Worm (Caenorhabditis elegans) whole organism, L1 larva: ENCODE measurements around the gene M01E10.3.

ENCODE experiments used
- C34B4.2 ChIP-seq: sonication (generic microtip); optimal IDR thresholded peaks from 2 replicates; lab custom pipeline; 2017; ENCODE audit warnings: mild to moderate bottlenecking, missing genetic modification characterization, missing compliant biosample characterization
- aha-1 ChIP-seq: fragments of 150-350 bp; optimal IDR thresholded peaks from 2 replicates; lab custom pipeline; 2014; ENCODE audit warnings: missing biosample characterization, missing genetic modification characterization
- ama-1 ChIP-seq: fragments of 150-350 bp; optimal IDR thresholded peaks from 2 replicates; lab custom pipeline; 2014
- blmp-1 ChIP-seq: fragments of 150-350 bp; optimal IDR thresholded peaks from 2 replicates; lab custom pipeline; 2014; ENCODE audit warnings: missing biosample characterization, missing genetic modification characterization
- ceh-82 ChIP-seq, 3 experiments: fragments of 150-350 bp in 1 of 3; sonication (generic microtip) in 2 of 3; optimal IDR thresholded peaks; 2 replicates each; lab custom pipeline; 2014 to 2017; ENCODE audit warnings: missing biosample characterization in 3 of 3, missing genetic modification characterization in 3 of 3
- ceh-88 ChIP-seq: fragments of 200-800 bp; sonication (Bioruptor generic); IDR thresholded peaks from 2 replicates; pipeline ENCODE4 v1.3.6; 2022; ENCODE audit warnings: missing genetic modification characterization, missing compliant biosample characterization
- ceh-90 ChIP-seq: sonication (generic microtip); optimal IDR thresholded peaks from 2 replicates; lab custom pipeline; 2016; ENCODE audit warnings: missing genetic modification characterization, missing compliant biosample characterization
- dpl-1 ChIP-seq, 3 experiments: fragments of 150-350 bp in 2 of 3; sonication (generic microtip) in 1 of 3; optimal IDR thresholded peaks; 2 replicates each; lab custom pipeline; 2014 to 2017; ENCODE audit warnings: missing biosample characterization in 3 of 3, missing genetic modification characterization in 3 of 3, missing genetic modification reagents in 3 of 3
- efl-1 ChIP-seq, 4 experiments: fragments of 150-350 bp; optimal IDR thresholded peaks in 3 of 4; peaks in 1 of 4; 1 replicate in 1 of 4; 2 replicates in 3 of 4; lab custom pipeline; 2014; ENCODE audit warnings: missing biosample characterization in 2 of 4, missing genetic modification characterization in 2 of 4, missing genetic modification reagents in 2 of 4
- egl-13 ChIP-seq: sonication (generic microtip); optimal IDR thresholded peaks from 2 replicates; lab custom pipeline; 2016; ENCODE audit warnings: missing genotype, missing genetic modification reagents, missing genetic modification characterization, missing compliant biosample characterization
- egl-27 ChIP-seq, 2 experiments: fragments of 150-350 bp in 1 of 2; sonication (generic microtip); optimal IDR thresholded peaks; 3 replicates each; lab custom pipeline; 2017 to 2018; ENCODE audit warnings: missing biosample characterization in 2 of 2, missing genetic modification characterization in 2 of 2, missing genetic modification reagents in 2 of 2
- elt-2 ChIP-seq: sonication (generic microtip); optimal IDR thresholded peaks from 2 replicates; lab custom pipeline; 2016; ENCODE audit warnings: missing genetic modification characterization, mild to moderate bottlenecking, inconsistent platforms, missing compliant biosample characterization, missing genetic modification reagents
- fkh-4 ChIP-seq: sonication (generic microtip); optimal IDR thresholded peaks from 2 replicates; lab custom pipeline; 2016; ENCODE audit warnings: missing compliant biosample characterization, missing genetic modification characterization, borderline replicate concordance
- fos-1 ChIP-seq: fragments of 150-350 bp; optimal IDR thresholded peaks from 2 replicates; lab custom pipeline; 2014; ENCODE audit warnings: missing biosample characterization, missing genetic modification characterization
- hlh-4 ChIP-seq: sonication (generic microtip); optimal IDR thresholded peaks from 2 replicates; lab custom pipeline; 2016; ENCODE audit warnings: mild to moderate bottlenecking, missing genetic modification characterization, missing compliant biosample characterization
- irx-1 ChIP-seq: sonication (generic microtip); optimal IDR thresholded peaks from 2 replicates; lab custom pipeline; 2016; ENCODE audit warnings: missing genetic modification characterization, missing compliant biosample characterization
- lin-35 ChIP-seq, 2 experiments: fragments of 150-350 bp; optimal IDR thresholded peaks; 2 replicates each; lab custom pipeline; 2014; ENCODE audit warnings: missing biosample characterization in 2 of 2, missing genetic modification characterization in 2 of 2, missing genetic modification reagents in 2 of 2
- lin-39 ChIP-seq: fragments of 150-350 bp; optimal IDR thresholded peaks from 2 replicates; lab custom pipeline; 2014; ENCODE audit warnings: missing biosample characterization, missing genetic modification reagents, missing genetic modification characterization
- mep-1 ChIP-seq: fragments of 150-350 bp; optimal IDR thresholded peaks from 2 replicates; lab custom pipeline; 2014; ENCODE audit warnings: missing biosample characterization, missing genetic modification characterization
- nhr-47 ChIP-seq: sonication (generic microtip); optimal IDR thresholded peaks from 2 replicates; lab custom pipeline; 2016; ENCODE audit warnings: mild to moderate bottlenecking, missing genetic modification characterization, moderate library complexity, missing compliant biosample characterization
- nhr-76 ChIP-seq: sonication (generic microtip); optimal IDR thresholded peaks from 2 replicates; lab custom pipeline; 2017; ENCODE audit warnings: missing biosample characterization, missing genetic modification characterization
- nhr-77 ChIP-seq: fragments of 150-350 bp; optimal IDR thresholded peaks from 2 replicates; lab custom pipeline; 2014; ENCODE audit warnings: missing biosample characterization, missing genetic modification characterization
- nhr-84 ChIP-seq: sonication (generic microtip); optimal IDR thresholded peaks from 2 replicates; lab custom pipeline; 2017; ENCODE audit warnings: missing biosample characterization, missing genetic modification characterization
- nhr-85 ChIP-seq: sonication (generic microtip); peaks from one replicate; lab custom pipeline; 2016; ENCODE audit warnings: missing genetic modification characterization, inconsistent platforms, missing compliant biosample characterization
- nhr-90 ChIP-seq: sonication (generic microtip); optimal IDR thresholded peaks from 2 replicates; lab custom pipeline; 2016; ENCODE audit warnings: mild to moderate bottlenecking, missing genetic modification characterization, missing compliant biosample characterization; ENCODE audit not compliant: poor library complexity
- pqm-1 ChIP-seq: sonication (generic microtip); optimal IDR thresholded peaks from 3 replicates; lab custom pipeline; 2017; ENCODE audit warnings: missing biosample characterization, missing genetic modification characterization
- rnt-1 ChIP-seq: sonication (generic microtip); optimal IDR thresholded peaks from 2 replicates; lab custom pipeline; 2016; ENCODE audit warnings: mild to moderate bottlenecking, missing genetic modification characterization, moderate library complexity, missing compliant biosample characterization
- skn-1 ChIP-seq: fragments of 150-350 bp; optimal IDR thresholded peaks from 2 replicates; lab custom pipeline; 2014; ENCODE audit warnings: missing biosample characterization, missing genetic modification characterization
- snu-23 ChIP-seq: sonication (generic microtip); optimal IDR thresholded peaks from 2 replicates; lab custom pipeline; 2016; ENCODE audit warnings: missing genetic modification characterization, missing compliant biosample characterization
- sup-37 ChIP-seq: fragments of 200-800 bp; sonication (Bioruptor generic); optimal IDR thresholded peaks from 2 replicates; lab custom pipeline; 2018; ENCODE audit warnings: mild to moderate bottlenecking, missing genetic modification characterization, missing compliant biosample characterization
- swsn-7 ChIP-seq: sonication (generic microtip); optimal IDR thresholded peaks from 2 replicates; lab custom pipeline; 2016; ENCODE audit warnings: missing genetic modification characterization, missing compliant biosample characterization
- tlp-1 ChIP-seq: fragments of 150-350 bp; optimal IDR thresholded peaks from 2 replicates; lab custom pipeline; 2014; ENCODE audit warnings: missing biosample characterization, missing genetic modification characterization
- unc-86 ChIP-seq: sonication (generic microtip); optimal IDR thresholded peaks from 2 replicates; lab custom pipeline; 2016; ENCODE audit warnings: missing genetic modification characterization, missing compliant biosample characterization
- vab-15 ChIP-seq: sonication (generic microtip); optimal IDR thresholded peaks from 2 replicates; lab custom pipeline; 2017; ENCODE audit warnings: missing genotype, mild to moderate bottlenecking, missing genetic modification characterization, missing compliant biosample characterization
- ztf-11 ChIP-seq, 2 experiments: sonication (generic microtip); optimal IDR thresholded peaks; 2 replicates each; lab custom pipeline; 2016 to 2017; ENCODE audit warnings: missing genetic modification characterization in 2 of 2, missing biosample characterization in 1 of 2, missing compliant biosample characterization in 1 of 2
- ztf-4 ChIP-seq: fragments of 150-350 bp; optimal IDR thresholded peaks from 2 replicates; lab custom pipeline; 2014; ENCODE audit warnings: missing biosample characterization, missing genetic modification characterization

Gene M01E10.3

DNA sequence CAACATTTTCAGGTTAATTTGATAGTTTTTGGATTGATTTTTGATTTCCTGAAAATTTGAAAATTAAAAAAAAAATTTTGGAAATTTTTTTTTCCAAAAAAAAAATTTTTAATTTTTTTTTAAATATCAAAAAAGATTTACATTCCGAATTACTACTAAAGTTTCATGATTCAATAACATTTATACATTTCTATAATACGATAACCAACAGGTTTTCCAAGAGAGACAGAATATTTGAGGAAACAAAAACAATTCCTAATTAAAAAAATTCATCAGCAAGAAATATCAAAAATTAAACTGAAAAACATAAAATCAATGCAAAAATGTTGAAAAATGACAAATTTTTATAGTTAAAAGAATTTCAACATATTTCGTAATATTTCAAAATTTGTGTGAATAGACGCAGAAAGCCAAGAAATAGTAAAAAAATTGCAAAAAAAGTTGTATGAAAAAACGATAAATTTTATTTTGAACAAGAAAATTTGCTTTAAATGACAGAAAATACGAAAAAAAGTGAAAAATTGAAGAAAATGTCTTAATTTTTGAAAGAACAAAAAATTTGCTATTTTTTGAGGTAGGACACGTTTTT lies 22.7 kb upstream of the M01E10.3 start, which contains the start of gene Y39A3A.4:
TSS of gene Y39A3A.4 (minus strand) at position 51 of the 589 bp plus-strand sequence.
- TF ChIP-seq nhr-84 (tag; lab: Kevin White, UChicago) = no peak
- peak; percentile 44 for TF ChIP-seq skn-1 (tag; lab: Kevin White, UChicago)
- TF ChIP-seq blmp-1 (tag; lab: Kevin White, UChicago) = no peak

DNA sequence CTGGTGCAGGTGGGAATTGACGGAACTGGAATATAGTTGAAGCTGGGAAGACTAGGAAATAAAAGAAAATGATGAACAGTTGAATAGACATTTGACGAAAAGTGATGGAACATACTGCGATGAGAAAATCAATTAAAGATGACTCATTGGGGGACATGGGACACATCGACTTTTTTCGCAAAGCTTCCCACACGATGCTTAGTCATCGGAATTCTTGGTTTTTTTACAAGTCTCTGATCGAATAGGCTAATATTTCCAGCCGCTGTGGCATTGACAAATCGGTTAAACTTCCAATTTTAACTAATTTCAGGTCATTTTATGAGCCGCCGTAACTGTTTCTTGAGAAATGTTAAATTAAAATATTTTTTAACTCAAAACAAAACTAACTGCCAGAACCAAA lies 14.3 kb upstream of the M01E10.3 start, which contains the start of gene Y39A3A.3:
TSS of gene Y39A3A.3 (minus strand) at position 101 of the 400 bp plus-strand sequence.
- TF ChIP-seq tlp-1 (no peak), mep-1 (no peak), dpl-1 (GFP tag; optimal IDR thresholded peaks at IDR 0.05; lab: Kevin White, UChicago) (no peak), nhr-47 (tag; lab: Kevin White, UChicago) (no peak), nhr-76 (tag; lab: Kevin White, UChicago) (no peak), nhr-85 (peak; percentile 48)

DNA sequence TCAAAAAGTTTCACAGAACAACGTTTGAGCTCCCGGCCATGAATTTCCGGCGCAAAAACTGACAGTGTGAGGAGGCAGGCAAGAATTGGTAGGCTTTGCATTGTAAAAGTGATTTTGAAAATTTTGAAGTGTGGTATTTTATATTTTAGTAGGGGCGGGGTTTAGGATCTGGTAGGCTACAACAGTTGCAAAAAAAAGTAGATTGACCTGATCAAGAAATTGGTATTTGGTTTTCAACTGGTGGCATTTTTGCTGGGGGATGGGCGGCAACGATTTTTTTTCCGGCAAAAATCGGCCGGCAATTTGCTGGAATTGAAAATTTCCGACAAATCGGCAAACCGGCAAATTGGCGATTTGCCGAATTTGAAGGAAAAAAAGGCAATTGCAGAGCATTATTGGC lies 6.9 kb upstream of the M01E10.3 start, which contains the start of gene ins-16:
TSS of gene ins-16 (minus strand) at position 101 of the 400 bp plus-strand sequence.
- no peak for TF ChIP-seq rnt-1 (tag; lab: Kevin White, UChicago)
- no peak for TF ChIP-seq vab-15 (tag; lab: Kevin White, UChicago)
- no peak for TF ChIP-seq sup-37 (GFP tag; lab: Kevin White, UChicago)
- no peak for TF ChIP-seq nhr-85
- no peak for TF ChIP-seq elt-2 (tag; lab: Kevin White, UChicago)
- TF ChIP-seq ama-1 (lab: Kevin White, UChicago) = no peak
- no peak for TF ChIP-seq irx-1
- no peak for TF ChIP-seq nhr-77 (tag; lab: Kevin White, UChicago)
- no peak for TF ChIP-seq aha-1
- TF ChIP-seq nhr-90 (tag; lab: Kevin White, UChicago) = no peak
- TF ChIP-seq pqm-1 = no peak
- TF ChIP-seq lin-35 (GFP tag; optimal IDR thresholded peaks at IDR 0.05; lab: Kevin White, UChicago) = no peak
- TF ChIP-seq ceh-82 (tag; optimal IDR thresholded peaks at IDR 0.05; lab: Kevin White, UChicago) = no peak
- TF ChIP-seq unc-86 (tag; lab: Kevin White, UChicago) = no peak
- TF ChIP-seq fos-1 (tag; lab: Kevin White, UChicago) = no peak
- TF ChIP-seq blmp-1 (tag; lab: Kevin White, UChicago) = no peak

DNA sequence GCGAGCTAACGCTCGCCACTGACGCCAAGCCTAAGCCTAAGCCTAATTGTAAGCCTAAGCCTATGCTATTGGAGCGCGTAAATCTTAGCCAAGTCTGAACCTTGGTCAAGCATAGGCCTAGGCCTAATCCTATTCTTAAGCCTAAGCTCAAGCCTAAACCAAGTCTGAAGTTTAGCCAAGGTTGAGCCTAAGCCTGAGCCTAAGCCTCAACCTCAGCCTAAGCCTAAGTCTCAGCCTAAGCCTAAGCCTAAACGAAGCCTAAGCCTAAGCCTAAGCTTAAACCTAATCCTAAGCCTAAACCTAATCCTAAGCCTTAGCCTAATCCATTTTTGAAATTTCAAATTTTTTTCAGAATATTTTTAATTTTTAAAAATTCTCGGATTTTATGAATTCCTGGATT lies 6.1 kb upstream of the M01E10.3 start:
- no peak for TF ChIP-seq swsn-7 (tag; lab: Kevin White, UChicago)
- no peak for TF ChIP-seq ztf-4
- no peak for TF ChIP-seq egl-13 (tag; lab: Kevin White, UChicago)
- no peak for TF ChIP-seq ceh-90 (tag; lab: Kevin White, UChicago)
- TF ChIP-seq sup-37 (GFP tag; lab: Kevin White, UChicago) = no peak
- TF ChIP-seq egl-27 (tag; optimal IDR thresholded peaks at IDR 0.05; lab: Kevin White, UChicago) = no peak
- TF ChIP-seq efl-1 (optimal IDR thresholded peaks at IDR 0.05; lab: Kevin White, UChicago) = no peak
- TF ChIP-seq efl-1 (GFP tag; optimal IDR thresholded peaks at IDR 0.05 in 1 of 2; lab: Kevin White, UChicago) = no peak
- no peak for TF ChIP-seq ztf-11 (tag; optimal IDR thresholded peaks at IDR 0.05; lab: Kevin White, UChicago)
- TF ChIP-seq mep-1 = no peak

DNA sequence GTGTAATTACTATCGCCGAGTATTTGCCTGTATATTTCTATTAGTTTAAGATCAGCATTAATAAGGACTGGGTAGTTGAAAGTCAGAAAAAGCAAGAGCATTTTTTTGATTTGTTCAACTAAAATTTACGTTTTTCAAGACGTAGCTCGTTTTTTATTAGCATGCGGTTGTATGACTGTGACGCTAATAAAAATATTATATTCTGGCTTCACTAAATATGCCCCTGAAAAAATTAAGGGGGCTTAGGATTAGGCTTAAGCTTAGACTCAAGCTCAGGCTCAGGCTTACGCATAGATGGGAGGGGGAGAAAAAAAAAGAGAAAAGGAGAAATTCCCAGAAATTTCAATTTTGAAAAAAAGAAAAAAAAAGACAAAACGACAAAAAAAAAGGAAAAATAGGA lies 3.6 kb upstream of the M01E10.3 start, which contains the start of gene Y39A3A.2:
TSS of gene Y39A3A.2 (minus strand) at position 101 of the 400 bp plus-strand sequence.
- TF ChIP-seq efl-1 (optimal IDR thresholded peaks at IDR 0.05; lab: Kevin White, UChicago) = no peak
- TF ChIP-seq efl-1 (GFP tag; optimal IDR thresholded peaks at IDR 0.05 in 1 of 2; lab: Kevin White, UChicago) = peak in 1 of 2 experiments; percentile 78
- TF ChIP-seq lin-39 (tag; lab: Kevin White, UChicago) = no peak
- TF ChIP-seq blmp-1 (tag; lab: Kevin White, UChicago) = no peak
- TF ChIP-seq nhr-84 (tag; lab: Kevin White, UChicago) = no peak

DNA sequence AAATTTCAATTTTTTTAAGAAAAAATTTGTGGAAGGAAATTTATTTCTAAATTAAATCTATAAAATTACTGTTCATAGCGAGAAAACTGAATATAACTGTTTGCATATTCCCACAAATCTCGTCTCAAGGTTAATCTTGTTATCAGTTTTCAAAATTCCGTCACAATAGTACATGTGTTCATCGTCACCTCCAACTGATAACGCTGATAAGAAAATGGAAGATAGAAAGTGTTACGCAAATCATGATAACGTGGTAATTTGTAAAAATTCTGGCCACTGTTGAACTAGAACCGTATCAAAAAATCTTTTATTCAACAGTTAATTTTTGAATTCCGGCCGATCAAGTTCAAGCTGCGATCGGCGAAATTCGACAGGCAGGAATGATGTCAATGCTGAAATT lies 551 bp downstream of the M01E10.3 start:
- TF ChIP-seq unc-86 (tag; lab: Kevin White, UChicago) (no peak), pqm-1 (peak; percentile 65), C34B4.2 (tag; lab: Kevin White, UChicago) (no peak), irx-1 (no peak), elt-2 (tag; lab: Kevin White, UChicago) (peak; percentile 87), ceh-88 (GFP tag; lab: Robert Waterston, UW) (no peak), hlh-4 (no peak), efl-1 (optimal IDR thresholded peaks at IDR 0.05; lab: Kevin White, UChicago) (no peak), efl-1 (GFP tag; optimal IDR thresholded peaks at IDR 0.05 in 1 of 2; lab: Kevin White, UChicago) (peak in 1 of 2 experiments; percentile 27), snu-23 (GFP tag; lab: Kevin White, UChicago) (no peak), fkh-4 (tag; lab: Kevin White, UChicago) (no peak), tlp-1 (no peak)
- TF ChIP-seq, all 84 proteins: peak for 3
